Fruit fly (Drosophila melanogaster) whole organism, prepupa: ENCODE data around the gene Edg91.

Experiments used
- CG1621 ChIP-seq: fragments of 200-800 bp; sonication (Bioruptor generic); optimal IDR thresholded peaks from 3 replicates; lab custom pipeline; 2018; ENCODE audit warnings: missing biosample characterization, mild to moderate bottlenecking, missing genetic modification characterization
- Hr39 ChIP-seq: fragments of 200-800 bp; sonication (Bioruptor generic); optimal IDR thresholded peaks from 2 replicates; lab custom pipeline; 2016; ENCODE audit warnings: missing biosample characterization, missing genetic modification characterization
- Smox ChIP-seq: fragments of 200-800 bp; sonication (Bioruptor generic); optimal IDR thresholded peaks from 3 replicates; lab custom pipeline; 2016; ENCODE audit warnings: missing biosample characterization, missing genetic modification characterization
- cyc ChIP-seq: fragments of 200-800 bp; sonication (Bioruptor generic); optimal IDR thresholded peaks from 3 replicates; lab custom pipeline; 2016; ENCODE audit warnings: missing biosample characterization, missing genetic modification characterization
- fd85E ChIP-seq: fragments of 200-800 bp; sonication (Bioruptor generic); optimal IDR thresholded peaks from 3 replicates; lab custom pipeline; 2016; ENCODE audit warnings: missing biosample characterization, missing genetic modification characterization
- net ChIP-seq: fragments of 200-800 bp; sonication (Bioruptor generic); optimal IDR thresholded peaks from 3 replicates; lab custom pipeline; 2016; ENCODE audit warnings: missing biosample characterization, missing genetic modification characterization

dm6 chr3R:17591831-17592230 is 19.5 kb downstream of the Edg91 start:
- TF ChIP-seq fd85E, result no peak
- no peak for TF ChIP-seq Hr39 (GFP tag; lab: Kevin White, UChicago)
- no peak for TF ChIP-seq CG1621 (tag; lab: Kevin White, UChicago)
- TF ChIP-seq net (GFP tag; lab: Kevin White, UChicago), result no peak
- no peak for TF ChIP-seq cyc (GFP tag; lab: Kevin White, UChicago)
- TF ChIP-seq Smox, result no peak
